Fruit fly (Drosophila melanogaster): Measurements from ENCODE around the gene yellow-e2.

- TF ChIP-seq CG11617 (GFP tag; optimal IDR thresholded peaks at IDR 0.05), result no peak
- TF ChIP-seq cic (GFP tag; optimal IDR thresholded peaks at IDR 0.05), result no peak
- TF ChIP-seq CG33017 (tag; optimal IDR thresholded peaks at IDR 0.05), result no peak
- no peak for TF ChIP-seq CG5204 (GFP tag; optimal IDR thresholded peaks at IDR 0.05)
Measured at dm6 chr3R:13435836-13436235, 29.0 kb upstream of the yellow-e2 start.

Measured in whole organism, adult.